Worm (Caenorhabditis elegans): ENCODE measurements around the gene abu-10.

abu-10 gene

ce11 chrX:3830872-3831271 lies 32.9 kb downstream of the abu-10 start:
- TF ChIP-seq dao-5 (tag; optimal IDR thresholded peaks at IDR 0.05) = no peak
- no peak for TF ChIP-seq him-1 (tag; optimal IDR thresholded peaks at IDR 0.05)
- TF ChIP-seq W03F9.2 (tag; optimal IDR thresholded peaks at IDR 0.05) = no peak

ce11 chrX:3832059-3832641 lies 34.2 kb downstream of the abu-10 start:
- TF ChIP-seq dao-5 (tag; optimal IDR thresholded peaks at IDR 0.05) (no peak), W03F9.2 (tag; optimal IDR thresholded peaks at IDR 0.05) (peak; percentile 68), him-1 (tag; optimal IDR thresholded peaks at IDR 0.05) (no peak)

- TF ChIP-seq W03F9.2 (tag; optimal IDR thresholded peaks at IDR 0.05) (no peak), him-1 (tag; optimal IDR thresholded peaks at IDR 0.05) (no peak), dao-5 (tag; optimal IDR thresholded peaks at IDR 0.05) (no peak)
Observed at ce11 chrX:3833964-3834840, 36.2 kb downstream of the abu-10 start.

ce11 chrX:3835632-3836031 lies 37.6 kb downstream of the abu-10 start:
- TF ChIP-seq dao-5 (tag; optimal IDR thresholded peaks at IDR 0.05) (no peak), him-1 (tag; optimal IDR thresholded peaks at IDR 0.05) (no peak)

- TF ChIP-seq him-1 (tag; optimal IDR thresholded peaks at IDR 0.05) (no peak), W03F9.2 (tag; optimal IDR thresholded peaks at IDR 0.05) (no peak), dao-5 (tag; optimal IDR thresholded peaks at IDR 0.05) (no peak)
Observed at ce11 chrX:3837752-3838159, 39.8 kb downstream of the abu-10 start.

ce11 chrX:3838670-3839069 lies 40.7 kb downstream of the abu-10 start:
- TF ChIP-seq W03F9.2 (tag; optimal IDR thresholded peaks at IDR 0.05) (no peak), him-1 (tag; optimal IDR thresholded peaks at IDR 0.05) (no peak), dao-5 (tag; optimal IDR thresholded peaks at IDR 0.05) (no peak)

- no peak for TF ChIP-seq W03F9.2 (tag; optimal IDR thresholded peaks at IDR 0.05)
- no peak for TF ChIP-seq dao-5 (tag; optimal IDR thresholded peaks at IDR 0.05)
- no peak for TF ChIP-seq him-1 (tag; optimal IDR thresholded peaks at IDR 0.05)
Observed at ce11 chrX:3839172-3839571, 41.2 kb downstream of the abu-10 start.

- TF ChIP-seq dao-5 (tag; optimal IDR thresholded peaks at IDR 0.05) = no peak
- no peak for TF ChIP-seq W03F9.2 (tag; optimal IDR thresholded peaks at IDR 0.05)
- TF ChIP-seq him-1 (tag; optimal IDR thresholded peaks at IDR 0.05) = no peak
Observed at ce11 chrX:3842398-3842896, 44.5 kb downstream of the abu-10 start, which contains the start of gene ttr-48. ttr-48 (minus strand) TSS chrX:3842448.
